Worm (Caenorhabditis elegans) whole organism, L4 larva: ENCODE data around the gene Y48B6A.5.

Experiments used
- aha-1 ChIP-seq: fragments of 150-350 bp; peaks from one replicate; lab custom pipeline; 2014; ENCODE audit warnings: missing biosample characterization, missing genetic modification characterization
- daf-8 ChIP-seq: fragments of 200-800 bp; sonication (Bioruptor generic); IDR thresholded peaks from 2 replicates; pipeline ENCODE4 v1.3.6; 2022; ENCODE audit warnings: missing genetic modification characterization, missing compliant biosample characterization
- lir-3 ChIP-seq: sonication (generic microtip); optimal IDR thresholded peaks from 2 replicates; lab custom pipeline; 2016; ENCODE audit warnings: mild to moderate bottlenecking, missing genetic modification characterization, missing compliant biosample characterization
- nhr-237 ChIP-seq: sonication (generic microtip); optimal IDR thresholded peaks from 2 replicates; lab custom pipeline; 2017; ENCODE audit warnings: missing biosample characterization, missing genetic modification characterization
- pha-4 ChIP-seq, 2 experiments: fragments of 150-350 bp in 1 of 2; fragments of 200-800 bp in 1 of 2; sonication (Bioruptor generic) in 1 of 2; IDR thresholded peaks in 1 of 2; optimal IDR thresholded peaks in 1 of 2; 2 replicates each; pipeline versions ENCODE4 v1.3.6 to Lab custom; 2014 to 2022; ENCODE audit warnings: missing genetic modification characterization in 2 of 2, missing genetic modification reagents in 2 of 2, missing biosample characterization in 1 of 2, missing compliant biosample characterization in 1 of 2
- snpc-1.2 ChIP-seq: fragments of 200-800 bp; sonication (Bioruptor generic); IDR thresholded peaks from 2 replicates; pipeline ENCODE4 v1.3.6; 2022; ENCODE audit warnings: missing genetic modification reagents, missing genetic modification characterization, missing compliant biosample characterization
- spr-3 ChIP-seq: fragments of 200-800 bp; sonication (Bioruptor generic); optimal IDR thresholded peaks from 2 replicates; lab custom pipeline; 2018; ENCODE audit warnings: mild to moderate bottlenecking, missing genetic modification characterization, missing compliant biosample characterization
- vab-7 ChIP-seq: fragments of 200-800 bp; sonication (Bioruptor generic); IDR thresholded peaks from 2 replicates; pipeline ENCODE4 v1.3.6; 2022; ENCODE audit warnings: missing genetic modification reagents, missing genetic modification characterization, missing compliant biosample characterization
- zip-11 ChIP-seq: fragments of 200-800 bp; sonication (Bioruptor generic); IDR thresholded peaks from 2 replicates; pipeline ENCODE4 v1.3.6; 2022; ENCODE audit warnings: missing genetic modification characterization, missing compliant biosample characterization

ce11 chrII:14165430-14165929 lies 9.5 kb downstream of the Y48B6A.5 start:
- TF ChIP-seq snpc-1.2 (GFP tag; lab: Robert Waterston, UW) (no peak), spr-3 (GFP tag; lab: Kevin White, UChicago) (no peak), vab-7 (GFP tag; lab: Robert Waterston, UW) (no peak), daf-8 (no peak), nhr-237 (tag; lab: Kevin White, UChicago) (no peak), zip-11 (GFP tag; lab: Robert Waterston, UW) (no peak), aha-1 (no peak), lir-3 (tag; lab: Kevin White, UChicago) (no peak), pha-4 (GFP tag; IDR thresholded peaks at IDR 0.05; lab: Robert Waterston, UW) (no peak), pha-4 (tag; optimal IDR thresholded peaks at IDR 0.05; lab: Kevin White, UChicago) (no peak)
